Worm (Caenorhabditis elegans) whole organism, L4/young adult: ENCODE measurements around the gene lin-39.

Experiments used
- dao-5 ChIP-seq: sonication (generic microtip); optimal IDR thresholded peaks from 2 replicates; lab custom pipeline; 2016; ENCODE audit warnings: missing genotype, missing genetic modification characterization, moderate library complexity, missing compliant biosample characterization
- him-1 ChIP-seq: sonication (generic microtip); optimal IDR thresholded peaks from 2 replicates; lab custom pipeline; 2016; ENCODE audit warnings: missing genotype, missing genetic modification reagents, missing genetic modification characterization, missing compliant biosample characterization

- TF ChIP-seq him-1 (tag; lab: Kevin White, UChicago) (no peak), dao-5 (tag; lab: Kevin White, UChicago) (no peak)
These were observed 41.5 kb downstream of the lin-39 start for ce11 chrIII:7494850-7495314.
